Worm (Caenorhabditis elegans) whole organism, L2 larva: Measurements from ENCODE around the gene ZC168.2.

Experiments
- alr-1 ChIP-seq: fragments of 150-350 bp; optimal IDR thresholded peaks from 2 replicates; lab custom pipeline; 2014; ENCODE audit warnings: missing biosample characterization, missing genetic modification characterization
- aly-2 ChIP-seq: fragments of 150-350 bp; optimal IDR thresholded peaks from 2 replicates; lab custom pipeline; 2014; ENCODE audit warnings: missing biosample characterization, missing genetic modification characterization
- blmp-1 ChIP-seq: sonication (generic microtip); optimal IDR thresholded peaks from 2 replicates; lab custom pipeline; 2017; ENCODE audit warnings: missing genetic modification characterization, mild to moderate bottlenecking, missing compliant biosample characterization, antibody characterized with exemption, moderate library complexity; ENCODE audit not compliant: insufficient read depth
- ceh-82 ChIP-seq: fragments of 150-350 bp; optimal IDR thresholded peaks from 2 replicates; lab custom pipeline; 2014; ENCODE audit warnings: missing biosample characterization, missing genetic modification characterization
- crh-2 ChIP-seq: sonication (generic microtip); optimal IDR thresholded peaks from 2 replicates; lab custom pipeline; 2017; ENCODE audit warnings: missing biosample characterization, missing genetic modification characterization
- elt-3 ChIP-seq: sonication (generic microtip); optimal IDR thresholded peaks from 2 replicates; lab custom pipeline; 2017; ENCODE audit warnings: missing biosample characterization, missing genetic modification characterization
- fos-1 ChIP-seq: fragments of 150-350 bp; optimal IDR thresholded peaks from 2 replicates; lab custom pipeline; 2014; ENCODE audit warnings: missing biosample characterization, missing genetic modification characterization
- lin-11 ChIP-seq: fragments of 150-350 bp; sonication (generic microtip); optimal IDR thresholded peaks from 2 replicates; lab custom pipeline; 2014; ENCODE audit warnings: missing biosample characterization, missing genetic modification characterization, inconsistent platforms, mixed read lengths
- nhr-21 ChIP-seq: fragments of 150-350 bp; optimal IDR thresholded peaks from 2 replicates; lab custom pipeline; 2014; ENCODE audit warnings: missing biosample characterization, missing genetic modification characterization
- nhr-25 ChIP-seq: fragments of 150-350 bp; sonication (generic microtip); optimal IDR thresholded peaks from 3 replicates; lab custom pipeline; 2014; ENCODE audit warnings: missing biosample characterization, missing genetic modification characterization
- nhr-6 ChIP-seq: fragments of 150-350 bp; optimal IDR thresholded peaks from 2 replicates; lab custom pipeline; 2014; ENCODE audit warnings: missing biosample characterization, missing genetic modification characterization
- sem-4 ChIP-seq: fragments of 150-350 bp; optimal IDR thresholded peaks from 2 replicates; lab custom pipeline; 2014; ENCODE audit warnings: missing biosample characterization, missing genetic modification reagents, missing genetic modification characterization
- sma-3 ChIP-seq: sonication (generic microtip); optimal IDR thresholded peaks from 2 replicates; lab custom pipeline; 2016; ENCODE audit warnings: missing genetic modification reagents, missing genetic modification characterization, missing compliant biosample characterization
- sma-9 ChIP-seq, 2 experiments: fragments of 150-350 bp in 1 of 2; sonication (generic microtip) in 1 of 2; optimal IDR thresholded peaks; 2 replicates each; lab custom pipeline; 2014 to 2016; ENCODE audit warnings: missing genetic modification characterization in 2 of 2, mild to moderate bottlenecking in 1 of 2, missing biosample characterization in 1 of 2, missing compliant biosample characterization in 1 of 2, missing genetic modification reagents in 1 of 2, moderate library complexity in 1 of 2
- ztf-1 ChIP-seq: fragments of 200-800 bp; sonication (Bioruptor generic); conservative IDR thresholded peaks from 2 replicates; pipeline ENCODE4 v1.3.6; 2022; ENCODE audit warnings: missing genetic modification characterization, missing compliant biosample characterization

Gene ZC168.2

DNA sequence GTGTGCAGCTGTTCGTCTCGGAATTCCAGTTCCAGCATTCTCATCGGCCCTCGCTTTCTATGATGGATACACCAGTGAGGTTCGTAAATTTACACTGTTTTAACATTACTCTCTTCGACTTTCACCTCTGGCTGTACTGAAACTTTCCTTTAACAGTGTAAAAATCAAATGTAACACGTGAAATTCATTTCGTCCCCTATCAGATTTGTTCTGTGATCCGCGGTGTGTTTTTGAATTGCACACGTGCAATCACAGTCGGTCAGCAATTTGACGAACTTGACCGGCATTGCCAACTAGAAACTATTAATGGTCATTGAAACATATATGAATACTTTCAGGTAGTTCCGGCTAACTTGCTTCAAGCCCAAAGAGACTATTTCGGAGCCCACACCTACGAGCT lies 49.2 kb downstream of the ZC168.2 start:
- no peak for TF ChIP-seq alr-1 (tag; lab: Kevin White, UChicago)
- TF ChIP-seq sma-3 (GFP tag; lab: Kevin White, UChicago), result peak; percentile 73
- peak; percentile 74 for TF ChIP-seq sma-9 (GFP tag; optimal IDR thresholded peaks at IDR 0.05; lab: Kevin White, UChicago)
- TF ChIP-seq sma-9 (tag; optimal IDR thresholded peaks at IDR 0.05; lab: Kevin White, UChicago), result no peak
- peak; percentile 77 for TF ChIP-seq blmp-1 (tag; lab: Kevin White, UChicago)
- peak; percentile 48 for TF ChIP-seq nhr-25
- peak; percentile 2 for TF ChIP-seq nhr-21 (tag; lab: Kevin White, UChicago)

DNA sequence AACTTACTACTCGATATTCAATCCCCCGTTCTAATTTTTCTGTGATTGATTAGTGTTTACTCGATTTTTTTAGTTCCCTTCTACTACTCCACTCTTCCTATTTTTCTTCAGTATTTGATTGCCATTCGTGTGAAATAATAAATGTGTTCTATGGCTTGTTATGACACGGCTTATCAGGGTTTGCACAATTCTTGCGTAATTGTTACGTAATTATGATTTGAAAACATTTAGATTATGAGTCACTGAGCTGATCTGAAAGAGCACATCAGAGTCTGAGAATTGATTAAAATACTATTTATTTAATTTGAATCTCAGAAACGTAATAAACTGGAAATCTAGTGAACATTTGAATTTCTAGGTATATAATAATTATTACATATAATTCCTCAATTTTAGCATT lies 49.8 kb downstream of the ZC168.2 start:
- TF ChIP-seq nhr-6 (no peak), crh-2 (tag; lab: Kevin White, UChicago) (no peak), elt-3 (tag; lab: Kevin White, UChicago) (no peak), ztf-1 (GFP tag; lab: Robert Waterston, UW) (no peak), lin-11 (tag; lab: Kevin White, UChicago) (no peak), sem-4 (tag; lab: Kevin White, UChicago) (no peak), ceh-82 (tag; lab: Kevin White, UChicago) (no peak), aly-2 (tag; lab: Kevin White, UChicago) (no peak)

DNA sequence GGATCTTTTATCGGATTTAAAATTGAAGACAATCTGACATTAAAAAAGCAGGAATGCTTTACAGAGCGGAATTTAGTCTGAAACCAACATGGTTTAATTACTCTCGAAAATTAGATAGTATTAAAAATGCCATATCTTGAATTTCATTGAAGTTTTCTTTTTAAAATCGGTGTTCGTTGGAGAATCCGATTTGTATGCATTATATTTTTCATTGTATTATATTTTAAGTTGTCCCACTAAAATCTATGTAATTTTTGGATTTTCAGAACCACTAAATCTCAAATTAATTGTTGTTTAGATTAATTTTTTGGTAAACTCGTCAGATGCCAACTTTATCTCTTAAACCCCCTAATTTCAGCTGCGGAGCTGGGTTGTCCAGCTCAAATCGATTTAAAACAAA lies 50.7 kb downstream of the ZC168.2 start:
- TF ChIP-seq nhr-25, result peak; percentile 16
- TF ChIP-seq fos-1 (tag; lab: Kevin White, UChicago), result no peak
